Worm (Caenorhabditis elegans) whole organism, mixed stage, embryonic: ENCODE data around the gene otub-3.

Experiments
- ces-1 ChIP-seq: fragments of 150-350 bp; optimal IDR thresholded peaks from 2 replicates; lab custom pipeline; 2014; ENCODE audit warnings: missing biosample characterization, missing genetic modification reagents, missing genetic modification characterization
- cnd-1 ChIP-seq: fragments of 200-800 bp; sonication (Bioruptor generic); optimal IDR thresholded peaks from 2 replicates; lab custom pipeline; 2018; ENCODE audit warnings: mild to moderate bottlenecking, missing genetic modification characterization, missing compliant biosample characterization
- elt-1 ChIP-seq: sonication (generic microtip); optimal IDR thresholded peaks from 2 replicates; lab custom pipeline; 2017; ENCODE audit warnings: missing genetic modification characterization, mild to moderate bottlenecking, missing compliant biosample characterization, antibody characterized with exemption, moderate library complexity, borderline replicate concordance; ENCODE audit not compliant: insufficient read depth
- mab-5 ChIP-seq: fragments of 150-350 bp; optimal IDR thresholded peaks from 2 replicates; lab custom pipeline; 2014; ENCODE audit warnings: missing biosample characterization, missing genetic modification characterization
- nhr-12 ChIP-seq: fragments of 150-350 bp; optimal IDR thresholded peaks from 2 replicates; lab custom pipeline; 2014; ENCODE audit warnings: missing biosample characterization, missing genetic modification characterization
- nhr-2 ChIP-seq: fragments of 150-350 bp; optimal IDR thresholded peaks from 2 replicates; lab custom pipeline; 2014; ENCODE audit warnings: missing biosample characterization, missing genetic modification characterization
- nhr-28 ChIP-seq: fragments of 150-350 bp; optimal IDR thresholded peaks from 2 replicates; lab custom pipeline; 2014; ENCODE audit warnings: missing biosample characterization, missing genetic modification characterization
- pha-4 ChIP-seq: fragments of 150-350 bp; optimal IDR thresholded peaks from 2 replicates; lab custom pipeline; 2018; ENCODE audit warnings: missing biosample characterization, missing genetic modification reagents, missing genetic modification characterization
- snpc-4 ChIP-seq: fragments of 150-350 bp; optimal IDR thresholded peaks from 2 replicates; lab custom pipeline; 2014; ENCODE audit warnings: missing biosample characterization, missing genetic modification characterization
- sptf-1 ChIP-seq: sonication (generic microtip); optimal IDR thresholded peaks from 2 replicates; lab custom pipeline; 2017; ENCODE audit warnings: mild to moderate bottlenecking, missing genetic modification characterization, moderate library complexity, missing compliant biosample characterization
- unc-39 ChIP-seq: fragments of 150-350 bp; optimal IDR thresholded peaks from 2 replicates; lab custom pipeline; 2014; ENCODE audit warnings: missing biosample characterization, missing genetic modification characterization
- unc-62 ChIP-seq: fragments of 150-350 bp; optimal IDR thresholded peaks from 2 replicates; lab custom pipeline; 2014; ENCODE audit warnings: missing biosample characterization, missing genetic modification reagents, missing genetic modification characterization

DNA sequence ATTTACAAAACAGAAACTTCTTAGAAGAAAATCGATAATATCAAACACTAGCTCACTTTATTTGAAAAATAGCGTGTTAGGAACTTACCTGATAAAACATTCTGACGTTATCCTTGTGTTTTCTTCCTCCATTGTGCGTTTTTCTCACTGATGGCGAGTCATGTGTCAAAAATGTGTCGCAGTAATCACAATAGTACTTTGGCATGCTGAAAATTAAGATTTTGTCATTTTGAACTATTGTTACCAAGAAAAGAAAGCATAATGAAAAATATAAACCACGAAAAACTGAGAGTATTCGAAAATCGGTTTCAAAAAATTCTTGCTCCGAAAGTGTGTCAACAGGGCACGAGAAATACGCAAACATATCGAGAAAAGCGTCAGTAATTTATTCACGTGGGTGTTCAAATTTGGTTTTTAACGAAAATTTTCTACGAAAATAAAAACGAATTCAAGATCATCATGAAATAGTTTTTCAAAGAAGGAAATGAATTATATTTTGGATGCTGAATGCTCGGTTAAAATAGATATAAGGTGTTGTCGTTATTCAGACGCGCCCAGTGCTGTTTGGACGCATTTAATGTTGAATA lies 40.3 kb upstream of the otub-3 start, which contains the start of gene snrp-3:
- TF ChIP-seq elt-1 (no peak), nhr-12 (tag; lab: Kevin White, UChicago) (no peak), sptf-1 (tag; lab: Kevin White, UChicago) (no peak), snpc-4 (no peak), nhr-28 (tag; lab: Kevin White, UChicago) (no peak), unc-62 (GFP tag; lab: Kevin White, UChicago) (peak; percentile 11), cnd-1 (tag; lab: Kevin White, UChicago) (peak; percentile 58), pha-4 (peak; percentile 79), mab-5 (tag; lab: Kevin White, UChicago) (no peak), nhr-2 (tag; lab: Kevin White, UChicago) (no peak), ces-1 (GFP tag; lab: Kevin White, UChicago) (peak; percentile 71), unc-39 (tag; lab: Kevin White, UChicago) (no peak)
